Worm (Caenorhabditis elegans): ENCODE results near the gene F13B9.2.

The F13B9.2 gene

DNA sequence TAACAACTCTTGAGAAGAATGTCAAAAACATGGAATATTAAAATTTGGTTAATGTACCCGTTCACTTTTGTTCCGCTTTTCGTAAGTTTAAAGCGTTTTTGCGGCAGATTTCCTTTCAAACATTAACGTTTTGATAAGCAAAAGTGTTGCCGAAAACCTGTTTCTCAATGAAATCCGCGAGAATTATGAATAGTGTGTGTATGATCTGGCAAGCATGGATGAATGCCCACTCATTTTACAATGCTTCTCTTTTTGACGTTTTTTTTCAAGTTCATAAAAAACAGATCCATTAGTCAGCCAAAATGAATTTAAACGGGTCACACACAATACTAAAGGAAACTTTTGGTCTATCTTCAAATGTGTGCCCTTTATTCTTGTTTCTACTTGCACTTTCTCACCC lies 1.5 kb upstream of the F13B9.2 start:
- TF ChIP-seq nhr-6 (tag; optimal IDR thresholded peaks at IDR 0.05) (no peak), skn-1 (tag; optimal IDR thresholded peaks at IDR 0.05) (no peak), crh-2 (tag; optimal IDR thresholded peaks at IDR 0.05) (no peak), sem-4 (tag; optimal IDR thresholded peaks at IDR 0.05) (no peak), ama-1 (optimal IDR thresholded peaks at IDR 0.05) (no peak), nhr-23 (tag; optimal IDR thresholded peaks at IDR 0.05) (no peak), ceh-16 (tag; optimal IDR thresholded peaks at IDR 0.05) (no peak), peb-1 (tag; optimal IDR thresholded peaks at IDR 0.05) (no peak), lin-11 (tag; optimal IDR thresholded peaks at IDR 0.05) (no peak), fos-1 (tag; optimal IDR thresholded peaks at IDR 0.05) (no peak)

DNA sequence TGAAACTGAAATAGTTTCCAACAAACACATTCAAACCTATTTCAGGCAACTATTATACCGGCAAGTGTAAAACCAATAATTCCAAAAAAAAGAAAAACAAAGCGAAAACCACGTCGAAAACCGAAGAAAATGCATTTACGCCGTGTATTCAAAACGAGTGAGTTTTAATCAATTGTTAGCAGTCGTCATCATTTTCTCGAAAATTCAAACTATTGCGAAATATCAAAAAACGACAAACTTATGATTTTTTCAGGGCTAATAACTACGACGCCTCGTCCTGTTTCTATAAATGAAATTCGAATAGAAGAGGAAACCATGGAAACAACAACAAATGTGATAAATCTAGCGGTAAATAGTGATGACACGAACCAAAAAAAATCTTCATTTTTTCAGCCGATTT lies 681 bp downstream of the F13B9.2 start:
- TF ChIP-seq ztf-1 (GFP tag; conservative IDR thresholded peaks at IDR 0.05) (no peak), zag-1 (tag; optimal IDR thresholded peaks at IDR 0.05) (no peak), unc-55 (GFP tag; optimal IDR thresholded peaks at IDR 0.05) (peak; percentile 50)

DNA sequence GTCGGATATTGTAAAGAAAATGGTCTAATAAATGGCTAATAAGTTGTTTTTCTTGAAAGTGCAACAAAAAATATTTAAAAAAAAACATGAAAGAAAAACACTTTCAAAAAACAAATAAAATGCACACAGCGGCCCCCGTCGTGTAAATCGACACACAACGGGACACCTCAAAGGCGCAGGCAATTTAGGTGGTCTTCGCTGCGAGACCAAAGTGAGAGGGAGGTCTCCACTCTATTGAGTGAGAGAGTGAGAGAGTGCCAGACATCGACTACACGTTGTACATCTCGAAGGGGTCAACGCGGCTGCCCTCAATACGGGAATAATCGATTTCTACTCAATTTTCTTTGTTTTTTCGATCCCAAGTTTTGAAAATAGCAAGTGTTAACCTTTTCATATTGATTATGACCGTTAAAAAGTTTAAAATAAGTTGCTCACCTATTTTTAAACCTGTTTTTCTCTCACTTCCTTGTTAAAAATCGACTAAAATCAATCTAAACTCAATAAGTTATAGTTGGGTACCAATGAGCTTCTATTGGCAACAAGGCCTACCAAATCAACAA lies 1.3 kb downstream of the F13B9.2 start, which contains the start of gene sec-16A.2:
Gene sec-16A.2 (plus strand): TSS at position 510 of the 560 bp plus-strand sequence.
- TF ChIP-seq ZK546.5 (tag; optimal IDR thresholded peaks at IDR 0.05) (no peak), ama-1 (optimal IDR thresholded peaks at IDR 0.05) (no peak), lin-11 (tag; optimal IDR thresholded peaks at IDR 0.05) (peak; percentile 28), mab-5 (tag; optimal IDR thresholded peaks at IDR 0.05) (peak; percentile 32), nhr-6 (tag; optimal IDR thresholded peaks at IDR 0.05) (no peak), sma-3 (GFP tag; optimal IDR thresholded peaks at IDR 0.05) (peak; percentile 33), nhr-129 (tag; optimal IDR thresholded peaks at IDR 0.05) (peak; percentile 81), unc-62 (GFP tag; optimal IDR thresholded peaks at IDR 0.05) (no peak), C34F6.9 (tag; optimal IDR thresholded peaks at IDR 0.05) (peak; percentile 66), alr-1 (tag; optimal IDR thresholded peaks at IDR 0.05) (no peak), gmeb-1 (tag; optimal IDR thresholded peaks at IDR 0.05) (peak; percentile 3), ceh-16 (tag; optimal IDR thresholded peaks at IDR 0.05) (no peak), F13H6.1 (tag; optimal IDR thresholded peaks at IDR 0.05) (peak; percentile 67), dmd-4 (tag; optimal IDR thresholded peaks at IDR 0.05) (no peak), nhr-25 (tag; optimal IDR thresholded peaks at IDR 0.05) (no peak), ztf-4 (tag; optimal IDR thresholded peaks at IDR 0.05) (no peak), snpc-4 (tag; optimal IDR thresholded peaks at IDR 0.05) (peak; percentile 31), sem-4 (tag; optimal IDR thresholded peaks at IDR 0.05) (peak; percentile 58), nhr-21 (tag; optimal IDR thresholded peaks at IDR 0.05) (peak; percentile 27), nhr-23 (tag; optimal IDR thresholded peaks at IDR 0.05) (no peak), crh-2 (tag; optimal IDR thresholded peaks at IDR 0.05) (peak; percentile 84), sma-9 (GFP tag; optimal IDR thresholded peaks at IDR 0.05) (peak; percentile 60), sma-9 (tag; optimal IDR thresholded peaks at IDR 0.05) (no peak), R02D3.7 (tag; optimal IDR thresholded peaks at IDR 0.05) (no peak), nhr-10 (tag; optimal IDR thresholded peaks at IDR 0.05) (no peak), mdl-1 (tag; optimal IDR thresholded peaks at IDR 0.05) (no peak), mbf-1 (tag; optimal IDR thresholded peaks at IDR 0.05) (no peak), peb-1 (tag; optimal IDR thresholded peaks at IDR 0.05) (no peak), lin-13 (GFP tag; optimal IDR thresholded peaks at IDR 0.05) (peak; percentile 50), fos-1 (tag; optimal IDR thresholded peaks at IDR 0.05) (peak; percentile 58), unc-55 (GFP tag; optimal IDR thresholded peaks at IDR 0.05) (peak; percentile 82), skn-1 (tag; optimal IDR thresholded peaks at IDR 0.05) (no peak), lsy-2 (tag; optimal IDR thresholded peaks at IDR 0.05) (peak in 1 of 2 experiments; percentile 79), egl-27 (tag; optimal IDR thresholded peaks at IDR 0.05) (no peak)

DNA sequence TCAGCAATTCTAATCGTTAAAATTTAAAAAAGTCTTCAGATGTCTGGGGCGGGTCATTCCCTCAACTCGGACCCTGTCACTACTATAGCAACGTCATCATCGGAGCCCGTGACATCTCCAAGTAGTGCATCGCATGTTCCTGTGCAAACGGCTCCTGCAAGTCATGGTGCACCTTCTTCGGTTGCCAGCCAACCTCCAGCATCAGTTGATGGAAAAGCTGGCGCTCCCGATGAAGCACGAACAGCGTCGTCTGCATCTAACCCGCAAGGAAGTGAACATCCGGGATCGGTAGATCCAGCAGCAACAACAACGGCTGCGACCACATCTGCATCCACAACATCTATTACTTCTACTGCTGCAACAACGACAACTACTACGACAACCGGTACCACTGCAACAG lies 9.1 kb downstream of the F13B9.2 start, which contains the start of gene R09F10.3:
Gene R09F10.3 (plus strand): TSS at position 40 of the 400 bp plus-strand sequence.
- no peak for TF ChIP-seq egl-27 (tag; optimal IDR thresholded peaks at IDR 0.05)
- TF ChIP-seq peb-1 (tag; optimal IDR thresholded peaks at IDR 0.05) = no peak
- TF ChIP-seq nhr-237 (tag; optimal IDR thresholded peaks at IDR 0.05) = no peak
- TF ChIP-seq dmd-4 (tag; optimal IDR thresholded peaks at IDR 0.05) = no peak
- TF ChIP-seq aly-2 (tag; optimal IDR thresholded peaks at IDR 0.05) = no peak
- TF ChIP-seq F13H6.1 (tag; optimal IDR thresholded peaks at IDR 0.05) = no peak
- TF ChIP-seq ama-1 (optimal IDR thresholded peaks at IDR 0.05) = no peak
- no peak for TF ChIP-seq nhr-77 (tag; optimal IDR thresholded peaks at IDR 0.05)
